Worm (Caenorhabditis elegans) whole organism, late embryonic: ENCODE data around the gene mrpl-55.

Experiments
- C38D4.7 ChIP-seq: fragments of 200-800 bp; sonication (Bioruptor generic); optimal IDR thresholded peaks from 2 replicates; lab custom pipeline; 2018; ENCODE audit warnings: mild to moderate bottlenecking, missing genetic modification characterization, moderate library complexity, missing compliant biosample characterization
- K02D7.2 ChIP-seq: sonication (generic microtip); optimal IDR thresholded peaks from 2 replicates; lab custom pipeline; 2017; ENCODE audit warnings: mild to moderate bottlenecking, missing genetic modification characterization, missing compliant biosample characterization
- K09A11.1 ChIP-seq: sonication (generic microtip); optimal IDR thresholded peaks from 2 replicates; lab custom pipeline; 2017; ENCODE audit warnings: antibody characterized with exemption, mild to moderate bottlenecking, missing genetic modification characterization, missing compliant biosample characterization; ENCODE audit not compliant: insufficient read depth
- T23F11.4 ChIP-seq: fragments of 200-800 bp; sonication (Bioruptor generic); optimal IDR thresholded peaks from 2 replicates; lab custom pipeline; 2018; ENCODE audit warnings: mild to moderate bottlenecking, missing genetic modification characterization, missing compliant biosample characterization
- Y22D7AL.16 ChIP-seq: sonication (generic microtip); optimal IDR thresholded peaks from 2 replicates; lab custom pipeline; 2016; ENCODE audit warnings: missing genetic modification characterization, missing compliant biosample characterization
- ceh-14 ChIP-seq: sonication (generic microtip); optimal IDR thresholded peaks from 2 replicates; lab custom pipeline; 2016; ENCODE audit warnings: missing genotype, missing genetic modification characterization, missing compliant biosample characterization
- ceh-19 ChIP-seq: fragments of 200-800 bp; sonication (Bioruptor generic); optimal IDR thresholded peaks from 2 replicates; lab custom pipeline; 2018; ENCODE audit warnings: mild to moderate bottlenecking, missing genetic modification characterization, missing compliant biosample characterization
- ceh-2 ChIP-seq: sonication (generic microtip); optimal IDR thresholded peaks from 2 replicates; lab custom pipeline; 2016; ENCODE audit warnings: missing genotype, missing genetic modification characterization, missing compliant biosample characterization
- ceh-24 ChIP-seq: sonication (generic microtip); optimal IDR thresholded peaks from 2 replicates; lab custom pipeline; 2016; ENCODE audit warnings: mild to moderate bottlenecking, missing genetic modification characterization, missing compliant biosample characterization
- ceh-34 ChIP-seq: sonication (generic microtip); optimal IDR thresholded peaks from 2 replicates; lab custom pipeline; 2016; ENCODE audit warnings: mild to moderate bottlenecking, missing genetic modification characterization, missing compliant biosample characterization
- ceh-6 ChIP-seq: fragments of 200-800 bp; sonication (Bioruptor generic); optimal IDR thresholded peaks from 2 replicates; lab custom pipeline; 2018; ENCODE audit warnings: mild to moderate bottlenecking, missing genetic modification characterization, missing compliant biosample characterization
- ceh-9 ChIP-seq: sonication (generic microtip); optimal IDR thresholded peaks from 2 replicates; lab custom pipeline; 2016; ENCODE audit warnings: mild to moderate bottlenecking, missing genetic modification characterization, inconsistent platforms, missing compliant biosample characterization
- dmd-4 ChIP-seq: sonication (generic microtip); optimal IDR thresholded peaks from 2 replicates; lab custom pipeline; 2016; ENCODE audit warnings: borderline replicate concordance, missing genetic modification characterization, missing compliant biosample characterization
- elt-4 ChIP-seq: sonication (generic microtip); optimal IDR thresholded peaks from 2 replicates; lab custom pipeline; 2016; ENCODE audit warnings: missing genetic modification characterization, missing compliant biosample characterization
- gmeb-2 ChIP-seq: sonication (generic microtip); optimal IDR thresholded peaks from 2 replicates; lab custom pipeline; 2016; ENCODE audit warnings: missing genetic modification characterization, inconsistent platforms, missing compliant biosample characterization
- hlh-15 ChIP-seq: sonication (generic microtip); optimal IDR thresholded peaks from 2 replicates; lab custom pipeline; 2016; ENCODE audit warnings: missing genetic modification characterization, missing compliant biosample characterization
- hlh-6 ChIP-seq: sonication (generic microtip); optimal IDR thresholded peaks from 2 replicates; lab custom pipeline; 2016; ENCODE audit warnings: missing genotype, missing genetic modification characterization, missing compliant biosample characterization
- lim-6 ChIP-seq: sonication (generic microtip); optimal IDR thresholded peaks from 2 replicates; lab custom pipeline; 2016; ENCODE audit warnings: missing genetic modification characterization, missing compliant biosample characterization
- nhr-232 ChIP-seq: sonication (generic microtip); optimal IDR thresholded peaks from 2 replicates; lab custom pipeline; 2016; ENCODE audit warnings: missing genetic modification characterization, missing compliant biosample characterization
- pat-9 ChIP-seq: fragments of 200-800 bp; sonication (Bioruptor generic); optimal IDR thresholded peaks from 2 replicates; lab custom pipeline; 2018; ENCODE audit warnings: mild to moderate bottlenecking, missing genetic modification characterization, moderate library complexity, missing compliant biosample characterization
- pax-1 ChIP-seq: fragments of 150-350 bp; optimal IDR thresholded peaks from 2 replicates; lab custom pipeline; 2014; ENCODE audit warnings: missing biosample characterization, missing genetic modification characterization
- pha-2 ChIP-seq: sonication (generic microtip); optimal IDR thresholded peaks from 2 replicates; lab custom pipeline; 2017; ENCODE audit warnings: mild to moderate bottlenecking, missing genetic modification characterization, missing compliant biosample characterization
- pha-4 ChIP-seq: fragments of 150-350 bp; optimal IDR thresholded peaks from 2 replicates; lab custom pipeline; 2018; ENCODE audit warnings: missing biosample characterization, missing genetic modification reagents, missing genetic modification characterization
- pqm-1 ChIP-seq: sonication (generic microtip); optimal IDR thresholded peaks from 2 replicates; lab custom pipeline; 2016; ENCODE audit warnings: missing genetic modification characterization, missing compliant biosample characterization
- pros-1 ChIP-seq: fragments of 150-350 bp; optimal IDR thresholded peaks from 2 replicates; lab custom pipeline; 2014; ENCODE audit warnings: missing biosample characterization, missing genetic modification reagents, missing genetic modification characterization
- sox-2 ChIP-seq: fragments of 200-800 bp; sonication (Bioruptor generic); IDR thresholded peaks from 2 replicates; pipeline ENCODE4 v1.3.6; 2022; ENCODE audit warnings: missing genetic modification reagents, missing genetic modification characterization, missing compliant biosample characterization
- sox-4 ChIP-seq: sonication (generic microtip); optimal IDR thresholded peaks from 2 replicates; lab custom pipeline; 2017; ENCODE audit warnings: mild to moderate bottlenecking, missing genetic modification characterization, inconsistent platforms, missing compliant biosample characterization
- syd-9 ChIP-seq: sonication (generic microtip); optimal IDR thresholded peaks from 2 replicates; lab custom pipeline; 2016; ENCODE audit warnings: mild to moderate bottlenecking, missing genetic modification characterization, moderate library complexity, missing compliant biosample characterization
- tbx-2 ChIP-seq: sonication (generic microtip); optimal IDR thresholded peaks from 2 replicates; lab custom pipeline; 2016; ENCODE audit warnings: missing genetic modification characterization, missing compliant biosample characterization
- tbx-7 ChIP-seq: sonication (generic microtip); optimal IDR thresholded peaks from 2 replicates; lab custom pipeline; 2016; ENCODE audit warnings: missing genotype, missing genetic modification characterization, missing compliant biosample characterization
- ttx-3 ChIP-seq: sonication (generic microtip); optimal IDR thresholded peaks from 2 replicates; lab custom pipeline; 2016; ENCODE audit warnings: missing genetic modification reagents, missing genetic modification characterization, missing compliant biosample characterization
- unc-55 ChIP-seq: sonication (generic microtip); optimal IDR thresholded peaks from 2 replicates; lab custom pipeline; 2017; ENCODE audit warnings: missing biosample characterization, missing genetic modification reagents, missing genetic modification characterization
- zip-5 ChIP-seq: sonication (generic microtip); optimal IDR thresholded peaks from 2 replicates; lab custom pipeline; 2016; ENCODE audit warnings: missing genetic modification characterization, missing compliant biosample characterization

The mrpl-55 gene

ce11 chrIV:460614-461079 lies 16.9 kb downstream of the mrpl-55 start, which contains the start of gene M04G7.2:
Gene M04G7.2 (minus strand): TSS chrIV:461029.
- TF ChIP-seq hlh-6 (tag; lab: Kevin White, UChicago) (no peak), pha-2 (tag; lab: Kevin White, UChicago) (no peak), ceh-2 (tag; lab: Kevin White, UChicago) (no peak), sox-4 (tag; lab: Kevin White, UChicago) (no peak), zip-5 (no peak), pha-4 (tag; lab: Kevin White, UChicago) (no peak), sox-2 (GFP tag; lab: Robert Waterston, UW) (no peak), ceh-9 (tag; lab: Kevin White, UChicago) (no peak), syd-9 (tag; lab: Kevin White, UChicago) (no peak), unc-55 (GFP tag; lab: Kevin White, UChicago) (no peak)

DNA sequence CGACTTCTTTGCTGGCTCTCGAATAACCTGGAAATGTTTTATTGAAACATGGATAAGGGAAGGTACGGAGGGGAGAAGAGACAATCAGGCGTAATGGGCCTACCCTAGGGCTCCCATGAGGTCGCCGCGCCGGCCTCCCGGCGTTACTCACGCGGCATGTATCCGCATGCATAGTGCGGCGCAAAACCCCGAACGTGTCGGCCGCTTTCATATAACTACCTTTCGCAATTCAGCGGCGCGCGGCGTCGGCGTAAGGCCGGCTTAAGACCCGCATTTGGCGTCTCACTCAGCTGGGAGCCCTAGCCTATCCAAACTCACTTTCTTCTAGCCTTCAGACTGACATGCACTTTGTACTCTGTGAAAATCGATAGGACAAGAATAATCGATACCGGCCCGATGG lies 18.3 kb downstream of the mrpl-55 start:
- peak; percentile 44 for TF ChIP-seq elt-4
- TF ChIP-seq K09A11.1 (tag; lab: Kevin White, UChicago): no peak

ce11 chrIV:466569-466968 lies 22.8 kb downstream of the mrpl-55 start:
- TF ChIP-seq Y22D7AL.16 (tag; lab: Kevin White, UChicago): no peak
- no peak for TF ChIP-seq pax-1 (tag; lab: Kevin White, UChicago)
- no peak for TF ChIP-seq ceh-9 (tag; lab: Kevin White, UChicago)
- TF ChIP-seq ceh-24 (tag; lab: Kevin White, UChicago): no peak
- no peak for TF ChIP-seq lim-6 (tag; lab: Kevin White, UChicago)
- TF ChIP-seq sox-4 (tag; lab: Kevin White, UChicago): no peak
- TF ChIP-seq nhr-232 (tag; lab: Kevin White, UChicago): no peak
- TF ChIP-seq T23F11.4: no peak
- TF ChIP-seq pat-9: no peak
- no peak for TF ChIP-seq hlh-15
- TF ChIP-seq elt-4: no peak
- no peak for TF ChIP-seq ceh-6 (GFP tag; lab: Kevin White, UChicago)
- TF ChIP-seq pqm-1 (tag; lab: Kevin White, UChicago): no peak
- TF ChIP-seq ceh-14 (tag; lab: Kevin White, UChicago): no peak
- TF ChIP-seq ceh-2 (tag; lab: Kevin White, UChicago): no peak
- no peak for TF ChIP-seq tbx-7 (tag; lab: Kevin White, UChicago)
- TF ChIP-seq pros-1 (tag; lab: Kevin White, UChicago): no peak
- TF ChIP-seq pha-4 (tag; lab: Kevin White, UChicago): no peak
- no peak for TF ChIP-seq sox-2 (GFP tag; lab: Robert Waterston, UW)
- no peak for TF ChIP-seq K02D7.2 (tag; lab: Kevin White, UChicago)

DNA sequence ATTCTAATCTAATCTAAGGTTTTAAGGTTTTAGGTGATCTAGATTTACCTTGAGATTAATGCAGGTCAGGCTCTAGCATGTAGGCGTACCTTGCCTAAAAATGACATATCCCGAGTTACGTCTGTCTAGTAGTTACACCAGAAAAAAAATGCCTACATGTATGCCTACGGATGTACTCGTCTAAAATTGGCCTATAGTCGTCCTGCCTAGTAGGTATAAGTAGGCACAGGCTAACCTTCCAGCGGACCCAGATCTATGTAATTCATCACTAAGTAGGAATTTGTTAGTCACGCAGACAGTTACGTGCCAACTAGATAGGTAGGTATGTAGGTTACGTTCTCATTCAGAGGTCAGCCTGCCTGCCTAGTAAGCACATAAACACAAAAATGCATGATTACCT lies 23.5 kb downstream of the mrpl-55 start:
- no peak for TF ChIP-seq C38D4.7 (GFP tag; lab: Kevin White, UChicago)
- TF ChIP-seq tbx-2 (tag; lab: Kevin White, UChicago): no peak
- TF ChIP-seq K02D7.2 (tag; lab: Kevin White, UChicago): no peak
- TF ChIP-seq ceh-14 (tag; lab: Kevin White, UChicago): no peak
- TF ChIP-seq ceh-19: no peak

DNA sequence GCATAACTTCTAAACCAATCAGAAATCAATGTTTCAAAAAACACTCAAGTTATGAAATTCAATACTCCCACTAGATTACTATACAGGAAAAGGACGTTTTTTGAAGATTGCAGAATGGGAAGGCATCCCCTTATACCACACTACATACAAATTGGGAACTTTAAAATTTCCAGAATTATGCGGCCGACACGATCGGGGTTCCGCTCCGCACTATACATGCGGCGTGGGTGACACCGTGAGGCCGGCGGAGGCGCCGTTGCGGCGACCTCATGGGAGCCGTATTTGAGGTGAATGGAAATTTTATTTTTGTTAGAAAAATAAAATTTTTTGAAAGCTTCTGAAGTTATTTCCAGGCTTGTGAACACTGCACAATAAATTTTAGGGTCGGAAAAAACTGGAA lies 24.5 kb downstream of the mrpl-55 start:
- TF ChIP-seq unc-55 (GFP tag; lab: Kevin White, UChicago) (no peak), K02D7.2 (tag; lab: Kevin White, UChicago) (no peak), hlh-6 (tag; lab: Kevin White, UChicago) (no peak), ceh-34 (tag; lab: Kevin White, UChicago) (no peak), ttx-3 (tag; lab: Kevin White, UChicago) (no peak), dmd-4 (tag; lab: Kevin White, UChicago) (no peak), ceh-19 (no peak), gmeb-2 (tag; lab: Kevin White, UChicago) (no peak)
